Worm (Caenorhabditis elegans) whole organism, late embryonic: ENCODE results near the gene F22D3.4.

ENCODE experiments used
- C38D4.7 ChIP-seq: fragments of 200-800 bp; sonication (Bioruptor generic); optimal IDR thresholded peaks from 2 replicates; lab custom pipeline; 2018; ENCODE audit warnings: mild to moderate bottlenecking, missing genetic modification characterization, moderate library complexity, missing compliant biosample characterization
- K09A11.1 ChIP-seq: sonication (generic microtip); optimal IDR thresholded peaks from 2 replicates; lab custom pipeline; 2017; ENCODE audit warnings: antibody characterized with exemption, mild to moderate bottlenecking, missing genetic modification characterization, missing compliant biosample characterization; ENCODE audit not compliant: insufficient read depth
- ahr-1 ChIP-seq: sonication (generic microtip); optimal IDR thresholded peaks from 2 replicates; lab custom pipeline; 2016; ENCODE audit warnings: missing genetic modification characterization, missing compliant biosample characterization
- ceh-18 ChIP-seq: sonication (generic microtip); optimal IDR thresholded peaks from 2 replicates; lab custom pipeline; 2016; ENCODE audit warnings: missing genetic modification characterization, missing compliant biosample characterization
- ceh-2 ChIP-seq: sonication (generic microtip); optimal IDR thresholded peaks from 2 replicates; lab custom pipeline; 2016; ENCODE audit warnings: missing genotype, missing genetic modification characterization, missing compliant biosample characterization
- ceh-30 ChIP-seq: fragments of 150-350 bp; optimal IDR thresholded peaks from 2 replicates; lab custom pipeline; 2014; ENCODE audit warnings: missing biosample characterization, missing genetic modification characterization
- ceh-34 ChIP-seq: sonication (generic microtip); optimal IDR thresholded peaks from 2 replicates; lab custom pipeline; 2016; ENCODE audit warnings: mild to moderate bottlenecking, missing genetic modification characterization, missing compliant biosample characterization
- ceh-9 ChIP-seq: sonication (generic microtip); optimal IDR thresholded peaks from 2 replicates; lab custom pipeline; 2016; ENCODE audit warnings: mild to moderate bottlenecking, missing genetic modification characterization, inconsistent platforms, missing compliant biosample characterization
- che-1 ChIP-seq: sonication (generic microtip); optimal IDR thresholded peaks from 2 replicates; lab custom pipeline; 2016; ENCODE audit warnings: mild to moderate bottlenecking, missing genetic modification characterization, missing compliant biosample characterization
- dmd-4 ChIP-seq: sonication (generic microtip); optimal IDR thresholded peaks from 2 replicates; lab custom pipeline; 2016; ENCODE audit warnings: borderline replicate concordance, missing genetic modification characterization, missing compliant biosample characterization
- dve-1 ChIP-seq: sonication (generic microtip); optimal IDR thresholded peaks from 2 replicates; lab custom pipeline; 2017; ENCODE audit warnings: antibody characterized with exemption, mild to moderate bottlenecking, missing genetic modification characterization, missing compliant biosample characterization
- elt-2 ChIP-seq: sonication (generic microtip); optimal IDR thresholded peaks from 2 replicates; lab custom pipeline; 2016; ENCODE audit warnings: missing genetic modification reagents, missing genetic modification characterization, missing compliant biosample characterization
- eyg-1 ChIP-seq: sonication (generic microtip); optimal IDR thresholded peaks from 2 replicates; lab custom pipeline; 2016; ENCODE audit warnings: missing genotype, missing genetic modification characterization, missing compliant biosample characterization
- fax-1 ChIP-seq: sonication (generic microtip); optimal IDR thresholded peaks from 2 replicates; lab custom pipeline; 2016; ENCODE audit warnings: missing genotype, missing genetic modification characterization, missing compliant biosample characterization
- fkh-10 ChIP-seq: fragments of 150-350 bp; optimal IDR thresholded peaks from 2 replicates; lab custom pipeline; 2014; ENCODE audit warnings: missing biosample characterization, missing genetic modification reagents, missing genetic modification characterization
- gmeb-2 ChIP-seq: sonication (generic microtip); optimal IDR thresholded peaks from 2 replicates; lab custom pipeline; 2016; ENCODE audit warnings: missing genetic modification characterization, inconsistent platforms, missing compliant biosample characterization
- hlh-13 ChIP-seq: fragments of 200-800 bp; sonication (Bioruptor generic); optimal IDR thresholded peaks from 2 replicates; lab custom pipeline; 2018; ENCODE audit warnings: mild to moderate bottlenecking, missing genetic modification characterization, missing compliant biosample characterization
- hlh-15 ChIP-seq: sonication (generic microtip); optimal IDR thresholded peaks from 2 replicates; lab custom pipeline; 2016; ENCODE audit warnings: missing genetic modification characterization, missing compliant biosample characterization
- hlh-6 ChIP-seq: sonication (generic microtip); optimal IDR thresholded peaks from 2 replicates; lab custom pipeline; 2016; ENCODE audit warnings: missing genotype, missing genetic modification characterization, missing compliant biosample characterization
- hlh-8 ChIP-seq: sonication (generic microtip); optimal IDR thresholded peaks from 2 replicates; lab custom pipeline; 2016; ENCODE audit warnings: missing genotype, missing genetic modification characterization, missing compliant biosample characterization
- lim-6 ChIP-seq: sonication (generic microtip); optimal IDR thresholded peaks from 2 replicates; lab custom pipeline; 2016; ENCODE audit warnings: missing genetic modification characterization, missing compliant biosample characterization
- madf-2 ChIP-seq: sonication (generic microtip); optimal IDR thresholded peaks from 2 replicates; lab custom pipeline; 2017; ENCODE audit warnings: missing genetic modification characterization, missing compliant biosample characterization
- mec-3 ChIP-seq: sonication (generic microtip); optimal IDR thresholded peaks from 2 replicates; lab custom pipeline; 2016; ENCODE audit warnings: borderline replicate concordance, missing genetic modification characterization, missing compliant biosample characterization
- nfya-1 ChIP-seq: sonication (generic microtip); optimal IDR thresholded peaks from 2 replicates; lab custom pipeline; 2017; ENCODE audit warnings: missing genetic modification characterization, mild to moderate bottlenecking, missing compliant biosample characterization, antibody characterized with exemption, moderate library complexity
- nhr-11 ChIP-seq: fragments of 150-350 bp; optimal IDR thresholded peaks from 2 replicates; lab custom pipeline; 2014; ENCODE audit warnings: missing biosample characterization, missing genetic modification characterization
- npax-4 ChIP-seq: sonication (generic microtip); optimal IDR thresholded peaks from 2 replicates; lab custom pipeline; 2016; ENCODE audit warnings: missing genetic modification characterization, missing compliant biosample characterization
- pag-3 ChIP-seq: sonication (generic microtip); optimal IDR thresholded peaks from 2 replicates; lab custom pipeline; 2016; ENCODE audit warnings: missing compliant biosample characterization, missing genetic modification characterization, borderline replicate concordance
- pha-2 ChIP-seq: sonication (generic microtip); optimal IDR thresholded peaks from 2 replicates; lab custom pipeline; 2017; ENCODE audit warnings: mild to moderate bottlenecking, missing genetic modification characterization, missing compliant biosample characterization
- sox-4 ChIP-seq: sonication (generic microtip); optimal IDR thresholded peaks from 2 replicates; lab custom pipeline; 2017; ENCODE audit warnings: mild to moderate bottlenecking, missing genetic modification characterization, inconsistent platforms, missing compliant biosample characterization
- syd-9 ChIP-seq: sonication (generic microtip); optimal IDR thresholded peaks from 2 replicates; lab custom pipeline; 2016; ENCODE audit warnings: mild to moderate bottlenecking, missing genetic modification characterization, moderate library complexity, missing compliant biosample characterization
- tbx-2 ChIP-seq: sonication (generic microtip); optimal IDR thresholded peaks from 2 replicates; lab custom pipeline; 2016; ENCODE audit warnings: missing genetic modification characterization, missing compliant biosample characterization
- ttx-3 ChIP-seq: sonication (generic microtip); optimal IDR thresholded peaks from 2 replicates; lab custom pipeline; 2016; ENCODE audit warnings: missing genetic modification reagents, missing genetic modification characterization, missing compliant biosample characterization
- unc-3 ChIP-seq, 2 experiments: fragments of 200-800 bp in 1 of 2; sonication (Bioruptor generic) in 1 of 2; sonication (generic microtip) in 1 of 2; conservative IDR thresholded peaks in 1 of 2; optimal IDR thresholded peaks in 1 of 2; 2 replicates each; pipeline versions ENCODE4 v1.3.6 to Lab custom; 2016 to 2022; ENCODE audit warnings: missing compliant biosample characterization in 2 of 2, missing genetic modification characterization in 2 of 2, missing genetic modification reagents in 1 of 2
- unc-42 ChIP-seq: sonication (generic microtip); optimal IDR thresholded peaks from 2 replicates; lab custom pipeline; 2016; ENCODE audit warnings: missing genotype, missing genetic modification characterization, missing compliant biosample characterization
- unc-55 ChIP-seq: sonication (generic microtip); optimal IDR thresholded peaks from 2 replicates; lab custom pipeline; 2017; ENCODE audit warnings: missing biosample characterization, missing genetic modification reagents, missing genetic modification characterization
- unc-86 ChIP-seq: sonication (generic microtip); optimal IDR thresholded peaks from 2 replicates; lab custom pipeline; 2016; ENCODE audit warnings: missing genetic modification characterization, missing compliant biosample characterization
- ztf-16 ChIP-seq: sonication (generic microtip); optimal IDR thresholded peaks from 2 replicates; lab custom pipeline; 2017; ENCODE audit warnings: missing genetic modification characterization, missing compliant biosample characterization

F22D3.4 gene

ce11 chrII:6968191-6968675, 40.8 kb upstream of the F22D3.4 start (continued):
- TF ChIP-seq ztf-16 (tag; lab: Kevin White, UChicago) (no peak), tbx-2 (peak; percentile 55), elt-2 (tag; lab: Kevin White, UChicago) (peak; percentile 33), hlh-8 (tag; lab: Kevin White, UChicago) (no peak), mec-3 (tag; lab: Kevin White, UChicago) (no peak), hlh-15 (no peak), unc-42 (no peak), pha-2 (tag; lab: Kevin White, UChicago) (peak; percentile 0), che-1 (peak; percentile 35), ceh-2 (tag; lab: Kevin White, UChicago) (peak; percentile 32), gmeb-2 (no peak), lim-6 (tag; lab: Kevin White, UChicago) (no peak), madf-2 (tag; lab: Kevin White, UChicago) (no peak), C38D4.7 (GFP tag; lab: Kevin White, UChicago) (peak; percentile 0), dmd-4 (tag; lab: Kevin White, UChicago) (no peak), hlh-6 (peak; percentile 35), hlh-13 (GFP tag; lab: Kevin White, UChicago) (no peak), ceh-34 (tag; lab: Kevin White, UChicago) (peak; percentile 61), unc-55 (GFP tag; lab: Kevin White, UChicago) (peak; percentile 19), unc-86 (tag; lab: Kevin White, UChicago) (no peak), ahr-1 (tag; lab: Kevin White, UChicago) (no peak), K09A11.1 (tag; lab: Kevin White, UChicago) (no peak), eyg-1 (tag; lab: Kevin White, UChicago) (no peak)
- TF ChIP-seq, all 69 proteins: peak for 20

DNA sequence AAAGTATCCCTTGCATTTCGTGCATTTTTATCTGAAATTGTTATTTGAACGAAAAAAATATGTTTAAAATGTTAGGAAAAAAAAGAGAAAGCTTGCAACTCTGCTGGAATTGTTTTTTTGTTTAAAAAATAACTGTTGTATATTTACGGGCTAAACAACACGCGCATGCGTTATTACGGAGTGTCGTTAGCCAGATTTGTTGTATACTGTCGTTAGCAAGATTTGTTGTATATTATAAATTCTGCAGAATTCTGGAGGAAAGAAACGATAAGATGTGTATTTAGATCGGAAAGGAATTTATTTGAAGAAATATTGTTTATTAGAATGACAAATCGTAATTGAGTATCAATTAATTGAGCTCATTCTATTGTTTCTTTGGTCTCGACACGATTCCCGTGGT, 40.2 kb upstream of the F22D3.4 start, which contains the start of gene eif-2Bgamma:
Gene eif-2Bgamma, minus strand, starts transcription at position 31 of the 400 bp plus-strand sequence.
- no peak for TF ChIP-seq ttx-3 (tag; lab: Kevin White, UChicago)
- TF ChIP-seq nfya-1 (tag; lab: Kevin White, UChicago): peak; percentile 2
- TF ChIP-seq hlh-8 (tag; lab: Kevin White, UChicago): no peak

ce11 chrII:6965573-6965972, 38.2 kb upstream of the F22D3.4 start, which contains the start of gene tra-2:
Gene tra-2, minus strand, starts transcription at chrII:6965673.
- no peak for TF ChIP-seq pag-3 (tag; lab: Kevin White, UChicago)
- no peak for TF ChIP-seq unc-3 (GFP tag; conservative IDR thresholded peaks at IDR 0.05; lab: Robert Waterston, UW)
- TF ChIP-seq unc-3 (tag; optimal IDR thresholded peaks at IDR 0.05; lab: Kevin White, UChicago): no peak
- TF ChIP-seq nhr-11 (tag; lab: Kevin White, UChicago): no peak
- TF ChIP-seq syd-9: no peak
- no peak for TF ChIP-seq ceh-2 (tag; lab: Kevin White, UChicago)
- TF ChIP-seq npax-4 (tag; lab: Kevin White, UChicago): no peak
- TF ChIP-seq ceh-9: no peak
- no peak for TF ChIP-seq mec-3 (tag; lab: Kevin White, UChicago)
- no peak for TF ChIP-seq fax-1 (tag; lab: Kevin White, UChicago)
- no peak for TF ChIP-seq ceh-30 (tag; lab: Kevin White, UChicago)
- no peak for TF ChIP-seq dve-1 (tag; lab: Kevin White, UChicago)

- TF ChIP-seq sox-4 (tag; lab: Kevin White, UChicago) (no peak), fkh-10 (GFP tag; lab: Kevin White, UChicago) (no peak), unc-55 (GFP tag; lab: Kevin White, UChicago) (no peak), unc-86 (tag; lab: Kevin White, UChicago) (no peak), ceh-18 (no peak)
- TF ChIP-seq, all 69 proteins: peak for 0
Measured at ce11 chrII:6958136-6958535, 30.7 kb upstream of the F22D3.4 start.
